Worm (Caenorhabditis elegans) whole organism, midembryonic: ENCODE data around the gene srj-22.

Experiments
- T22C8.4 ChIP-seq: fragments of 200-800 bp; sonication (Bioruptor generic); IDR thresholded peaks from 2 replicates; pipeline ENCODE4 v1.3.6; 2022; ENCODE audit warnings: missing genetic modification characterization, missing compliant biosample characterization
- cog-1 ChIP-seq: sonication (generic microtip); optimal IDR thresholded peaks from 2 replicates; lab custom pipeline; 2016; ENCODE audit warnings: missing genetic modification characterization, missing compliant biosample characterization
- flt-1 ChIP-seq: fragments of 200-800 bp; sonication (Bioruptor generic); IDR thresholded peaks from 2 replicates; pipeline ENCODE4 v1.3.6; 2022; ENCODE audit warnings: missing genetic modification characterization, missing compliant biosample characterization
- klf-2 ChIP-seq: fragments of 200-800 bp; sonication (Bioruptor generic); conservative IDR thresholded peaks from 2 replicates; pipeline ENCODE4 v1.3.6; 2022; ENCODE audit warnings: missing genetic modification reagents, missing genetic modification characterization, missing compliant biosample characterization
- med-1 ChIP-seq: sonication (generic microtip); optimal IDR thresholded peaks from 2 replicates; lab custom pipeline; 2017; ENCODE audit warnings: missing genetic modification characterization, mild to moderate bottlenecking, missing compliant biosample characterization, antibody characterized with exemption, missing genetic modification reagents; ENCODE audit not compliant: insufficient read depth
- ref-1 ChIP-seq: fragments of 200-800 bp; sonication (Bioruptor generic); conservative IDR thresholded peaks from 2 replicates; pipeline ENCODE4 v1.3.6; 2022; ENCODE audit warnings: missing genetic modification reagents, missing genetic modification characterization, missing compliant biosample characterization
- tab-1 ChIP-seq: fragments of 200-800 bp; sonication (Bioruptor generic); IDR thresholded peaks from 2 replicates; pipeline ENCODE4 v1.3.6; 2022; ENCODE audit warnings: missing genetic modification characterization, missing compliant biosample characterization
- ztf-23 ChIP-seq: fragments of 200-800 bp; sonication (Bioruptor generic); IDR thresholded peaks from 2 replicates; pipeline ENCODE4 v1.3.6; 2022; ENCODE audit warnings: missing genetic modification reagents, missing genetic modification characterization, missing compliant biosample characterization
- ztf-29 ChIP-seq: fragments of 200-800 bp; sonication (Bioruptor generic); IDR thresholded peaks from 2 replicates; pipeline ENCODE4 v1.3.6; 2022; ENCODE audit warnings: missing genetic modification reagents, missing genetic modification characterization, missing compliant biosample characterization

srj-22 gene

ce11 chrV:10764066-10764465 lies 20.5 kb upstream of the srj-22 start, which contains the start of gene ocr-1:
TSS of gene ocr-1 (plus strand) at chrV:10764366.
- TF ChIP-seq ztf-29 (no peak), ztf-23 (GFP tag; lab: Robert Waterston, UW) (no peak), klf-2 (GFP tag; lab: Robert Waterston, UW) (no peak), T22C8.4 (GFP tag; lab: Robert Waterston, UW) (no peak), flt-1 (no peak), ref-1 (GFP tag; lab: Robert Waterston, UW) (no peak)

- TF ChIP-seq ref-1 (GFP tag; lab: Robert Waterston, UW) (no peak), tab-1 (GFP tag; lab: Robert Waterston, UW) (no peak), cog-1 (tag; lab: Kevin White, UChicago) (no peak), med-1 (GFP tag; lab: Kevin White, UChicago) (no peak), ztf-23 (GFP tag; lab: Robert Waterston, UW) (no peak), flt-1 (no peak), klf-2 (GFP tag; lab: Robert Waterston, UW) (no peak), T22C8.4 (GFP tag; lab: Robert Waterston, UW) (no peak), ztf-29 (no peak)
Measured at ce11 chrV:10762695-10763094, 19.1 kb upstream of the srj-22 start, which contains the start of gene sre-6. TSS of gene sre-6 (minus strand) at chrV:10762795.

- no peak for TF ChIP-seq T22C8.4 (GFP tag; lab: Robert Waterston, UW)
- TF ChIP-seq klf-2 (GFP tag; lab: Robert Waterston, UW): no peak
- no peak for TF ChIP-seq flt-1
- no peak for TF ChIP-seq ztf-23 (GFP tag; lab: Robert Waterston, UW)
- no peak for TF ChIP-seq ztf-29
Measured at ce11 chrV:10760839-10761238, 17.3 kb upstream of the srj-22 start.

ce11 chrV:10758658-10759057 lies 15.1 kb upstream of the srj-22 start, which contains the start of gene F28H7.8:
TSS of gene F28H7.8 (plus strand) at chrV:10758958.
- TF ChIP-seq ztf-29: no peak
- no peak for TF ChIP-seq cog-1 (tag; lab: Kevin White, UChicago)
- TF ChIP-seq tab-1 (GFP tag; lab: Robert Waterston, UW): no peak
- TF ChIP-seq med-1 (GFP tag; lab: Kevin White, UChicago): no peak
- no peak for TF ChIP-seq ztf-23 (GFP tag; lab: Robert Waterston, UW)
- TF ChIP-seq klf-2 (GFP tag; lab: Robert Waterston, UW): no peak
- no peak for TF ChIP-seq flt-1
- no peak for TF ChIP-seq ref-1 (GFP tag; lab: Robert Waterston, UW)
- no peak for TF ChIP-seq T22C8.4 (GFP tag; lab: Robert Waterston, UW)

ce11 chrV:10757128-10757527 lies 13.6 kb upstream of the srj-22 start:
- TF ChIP-seq tab-1 (GFP tag; lab: Robert Waterston, UW): no peak
- no peak for TF ChIP-seq klf-2 (GFP tag; lab: Robert Waterston, UW)
- no peak for TF ChIP-seq ztf-29
- no peak for TF ChIP-seq cog-1 (tag; lab: Kevin White, UChicago)
- no peak for TF ChIP-seq flt-1
- TF ChIP-seq T22C8.4 (GFP tag; lab: Robert Waterston, UW): no peak
- TF ChIP-seq ref-1 (GFP tag; lab: Robert Waterston, UW): no peak
- TF ChIP-seq ztf-23 (GFP tag; lab: Robert Waterston, UW): no peak
- TF ChIP-seq med-1 (GFP tag; lab: Kevin White, UChicago): no peak

- no peak for TF ChIP-seq flt-1
- TF ChIP-seq ztf-29: no peak
- TF ChIP-seq ref-1 (GFP tag; lab: Robert Waterston, UW): no peak
- no peak for TF ChIP-seq med-1 (GFP tag; lab: Kevin White, UChicago)
- no peak for TF ChIP-seq T22C8.4 (GFP tag; lab: Robert Waterston, UW)
- no peak for TF ChIP-seq tab-1 (GFP tag; lab: Robert Waterston, UW)
- TF ChIP-seq cog-1 (tag; lab: Kevin White, UChicago): no peak
- TF ChIP-seq ztf-23 (GFP tag; lab: Robert Waterston, UW): no peak
- no peak for TF ChIP-seq klf-2 (GFP tag; lab: Robert Waterston, UW)
Measured at ce11 chrV:10756698-10757097, 13.1 kb upstream of the srj-22 start, which contains the start of gene irld-6. TSS of gene irld-6 (minus strand) at chrV:10756798.

ce11 chrV:10754050-10754449 lies 10.5 kb upstream of the srj-22 start, which contains the start of gene F28H7.7:
TSS of gene F28H7.7 (minus strand) at chrV:10754150.
- TF ChIP-seq klf-2 (GFP tag; lab: Robert Waterston, UW) (no peak), flt-1 (no peak), cog-1 (tag; lab: Kevin White, UChicago) (no peak), ref-1 (GFP tag; lab: Robert Waterston, UW) (no peak)

ce11 chrV:10750630-10751029 lies 7.1 kb upstream of the srj-22 start, which contains the start of gene F28H7.3:
TSS of gene F28H7.3 (minus strand) at chrV:10750788.
- TF ChIP-seq T22C8.4 (GFP tag; lab: Robert Waterston, UW) (no peak), ztf-29 (no peak), tab-1 (GFP tag; lab: Robert Waterston, UW) (no peak), ref-1 (GFP tag; lab: Robert Waterston, UW) (no peak), cog-1 (tag; lab: Kevin White, UChicago) (no peak), flt-1 (no peak), klf-2 (GFP tag; lab: Robert Waterston, UW) (no peak)

ce11 chrV:10747263-10747951 lies 3.9 kb upstream of the srj-22 start, which contains the start of the genes selt-1.2 and F28H7.2:
TSS of gene selt-1.2 (minus strand) at chrV:10747363.
TSS of gene F28H7.2 (plus strand) at chrV:10747901.
- TF ChIP-seq flt-1: no peak

ce11 chrV:10745034-10745433 lies 1.5 kb upstream of the srj-22 start, which contains the start of gene srj-21:
TSS of gene srj-21 (plus strand) at chrV:10745334.
- no peak for TF ChIP-seq cog-1 (tag; lab: Kevin White, UChicago)
- TF ChIP-seq klf-2 (GFP tag; lab: Robert Waterston, UW): no peak
- no peak for TF ChIP-seq ztf-23 (GFP tag; lab: Robert Waterston, UW)
- TF ChIP-seq T22C8.4 (GFP tag; lab: Robert Waterston, UW): no peak
- no peak for TF ChIP-seq med-1 (GFP tag; lab: Kevin White, UChicago)
- no peak for TF ChIP-seq ref-1 (GFP tag; lab: Robert Waterston, UW)
- TF ChIP-seq flt-1: no peak
- TF ChIP-seq tab-1 (GFP tag; lab: Robert Waterston, UW): no peak
- no peak for TF ChIP-seq ztf-29
